Fruit fly (Drosophila melanogaster) whole organism: ENCODE measurements around the gene CG10337.

Experiments
- CG8478 ChIP-seq: fragments of >200 bp; optimal IDR thresholded peaks from 2 replicates; lab custom pipeline; 2018; ENCODE audit warnings: inconsistent platforms
- Dll ChIP-seq: fragments of >200 bp; optimal IDR thresholded peaks from 2 replicates; lab custom pipeline; 2017
- EcR ChIP-seq, 2 experiments: fragments of >200 bp; optimal IDR thresholded peaks; 2 replicates each; lab custom pipeline; 2017; ENCODE audit warnings: missing biosample characterization in 2 of 2, missing genetic modification characterization in 2 of 2, missing genetic modification reagents in 2 of 2
- pan ChIP-seq: fragments of >200 bp; optimal IDR thresholded peaks from 2 replicates; lab custom pipeline; 2017

dm6 chr2L:19535234-19535633, 11.5 kb downstream of the CG10337 start, which contains the start of gene CG31697:
- TF ChIP-seq pan (lab: Kevin White, UChicago) (no peak), Dll (lab: Kevin White, UChicago) (no peak), CG8478 (lab: Kevin White, UChicago) (no peak), EcR (GFP tag; optimal IDR thresholded peaks at IDR 0.05; lab: Kevin White, UChicago) (no peak)
